Worm (Caenorhabditis elegans): ENCODE results near the gene C33H5.16.

C33H5.16 gene

DNA sequence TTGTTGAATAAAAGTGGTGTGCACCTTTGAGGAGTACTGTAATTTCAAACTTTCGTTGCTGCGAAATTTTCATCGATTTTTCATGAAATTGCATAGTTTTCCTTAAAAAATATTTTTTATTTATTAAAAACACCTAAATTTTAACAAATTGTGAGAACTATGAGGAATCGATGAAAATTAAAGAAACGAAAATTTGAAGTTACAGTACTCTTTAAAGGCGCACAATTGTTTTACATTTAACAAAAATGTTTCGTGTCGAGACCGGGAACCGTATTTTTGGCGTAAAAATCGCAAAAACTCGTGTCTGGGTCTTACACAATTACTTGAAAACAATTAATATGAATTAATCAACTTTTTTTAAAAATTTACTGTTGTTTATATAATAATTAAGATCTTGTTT is 33.0 kb downstream of the C33H5.16 start, which contains the start of gene rdl-1:
Gene rdl-1 (minus strand): TSS at position 101 of the 400 bp plus-strand sequence.
- TF ChIP-seq lsl-1 (GFP tag; optimal IDR thresholded peaks at IDR 0.05) (peak; percentile 38), F10E7.11 (tag; optimal IDR thresholded peaks at IDR 0.05) (no peak), ztf-26 (tag; optimal IDR thresholded peaks at IDR 0.05) (no peak)

DNA sequence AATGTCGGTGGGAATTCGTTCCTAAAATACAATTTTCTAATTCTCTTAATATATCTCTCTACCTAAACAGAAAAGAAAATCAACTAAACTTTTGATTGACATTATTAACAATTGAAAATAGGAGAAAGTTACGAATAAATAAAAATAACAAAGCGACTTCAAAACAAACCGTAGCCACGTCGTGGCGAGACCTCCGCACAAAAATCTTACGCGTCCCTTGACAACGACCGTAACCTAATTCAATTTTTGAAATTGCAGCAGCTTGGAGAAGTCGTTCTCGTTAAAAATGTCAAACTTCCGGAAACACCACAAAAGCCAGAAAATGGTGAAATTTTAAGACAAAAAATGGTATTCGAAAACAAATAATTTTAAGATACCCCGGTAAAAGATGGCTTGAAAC is 38.8 kb downstream of the C33H5.16 start:
- TF ChIP-seq dox-1 (GFP tag; IDR thresholded peaks at IDR 0.05): no peak
- TF ChIP-seq lag-1 (GFP tag; IDR thresholded peaks at IDR 0.05): no peak
- TF ChIP-seq bed-1 (GFP tag; IDR thresholded peaks at IDR 0.05): no peak
- no peak for TF ChIP-seq snpc-4 (GFP tag; optimal IDR thresholded peaks at IDR 0.05)
- peak in 2 of 4 experiments; percentile 24 to 25 for TF ChIP-seq snpc-4 (tag; optimal IDR thresholded peaks at IDR 0.05)
- TF ChIP-seq let-607 (tag; optimal IDR thresholded peaks at IDR 0.05): no peak
- no peak for TF ChIP-seq let-526 (GFP tag; IDR thresholded peaks at IDR 0.05)
- TF ChIP-seq ztf-26 (tag; optimal IDR thresholded peaks at IDR 0.05): no peak
- TF ChIP-seq F57A8.1 (GFP tag; optimal IDR thresholded peaks at IDR 0.05): no peak
- TF ChIP-seq somi-1 (GFP tag; optimal IDR thresholded peaks at IDR 0.05): no peak
- no peak for TF ChIP-seq K11D2.4 (GFP tag; IDR thresholded peaks at IDR 0.05)
- TF ChIP-seq ama-1 (optimal IDR thresholded peaks at IDR 0.05): no peak
- TF ChIP-seq ama-1 (GFP tag; optimal IDR thresholded peaks at IDR 0.05): no peak
- TF ChIP-seq rec-8 (tag; optimal IDR thresholded peaks at IDR 0.05): no peak
- TF ChIP-seq die-1 (tag; optimal IDR thresholded peaks at IDR 0.05): no peak
- peak; percentile 3 for TF ChIP-seq snpc-3.4 (tag; optimal IDR thresholded peaks at IDR 0.05)
- TF ChIP-seq F55B11.4 (tag; optimal IDR thresholded peaks at IDR 0.05; ENCODE audit: borderline replicate concordance, insufficient read depth): no peak
- no peak for TF ChIP-seq attf-5 (GFP tag; optimal IDR thresholded peaks at IDR 0.05)
- TF ChIP-seq F52B5.7 (tag; optimal IDR thresholded peaks at IDR 0.05): no peak
- TF ChIP-seq madf-6 (GFP tag; IDR thresholded peaks at IDR 0.05): peak; percentile 92
- TF ChIP-seq Y95B8A.8 (GFP tag; IDR thresholded peaks at IDR 0.05): no peak
- peak; percentile 58 for TF ChIP-seq madf-8 (GFP tag; conservative IDR thresholded peaks at IDR 0.05)
- TF ChIP-seq lsl-1 (GFP tag; optimal IDR thresholded peaks at IDR 0.05): peak; percentile 93
- TF ChIP-seq F49E8.2 (tag; optimal IDR thresholded peaks at IDR 0.05; ENCODE audit: insufficient read depth): peak; percentile 39
- TF ChIP-seq efl-1 (GFP tag; optimal IDR thresholded peaks at IDR 0.05): no peak
- no peak for TF ChIP-seq attf-6 (GFP tag; IDR thresholded peaks at IDR 0.05)
- no peak for TF ChIP-seq T07F8.4 (tag; optimal IDR thresholded peaks at IDR 0.05)
- peak; percentile 28 for TF ChIP-seq snpc-1.3 (tag; optimal IDR thresholded peaks at IDR 0.05; ENCODE audit: insufficient read depth)
- TF ChIP-seq B0019.2 (GFP tag; conservative IDR thresholded peaks at IDR 0.05): no peak
- TF ChIP-seq lin-54 (GFP tag; optimal IDR thresholded peaks at IDR 0.05): peak; percentile 63
- TF ChIP-seq dpl-1 (GFP tag; optimal IDR thresholded peaks at IDR 0.05): no peak
- TF ChIP-seq ceh-100 (GFP tag; IDR thresholded peaks at IDR 0.05): no peak
- TF ChIP-seq nhr-120 (GFP tag; IDR thresholded peaks at IDR 0.05): no peak
- no peak for TF ChIP-seq chd-7 (tag; optimal IDR thresholded peaks at IDR 0.05)
- no peak for TF ChIP-seq snpc-1.1 (tag; optimal IDR thresholded peaks at IDR 0.05; ENCODE audit: insufficient read depth)
- no peak for TF ChIP-seq attf-3 (GFP tag; conservative IDR thresholded peaks at IDR 0.05)
- peak; percentile 91 for TF ChIP-seq xnd-1 (tag; optimal IDR thresholded peaks at IDR 0.05)
- TF ChIP-seq ZK185.1 (tag; optimal IDR thresholded peaks at IDR 0.05; ENCODE audit: poor library complexity, severe bottlenecking): no peak
- 0 out of 2 replicates have a peak, but pooled peaks have one; percentile 17 for TF ChIP-seq D2030.7 (GFP tag; IDR thresholded peaks at IDR 0.05)
- no peak for TF ChIP-seq ceh-58 (GFP tag; IDR thresholded peaks at IDR 0.05)
- no peak for TF ChIP-seq F57C9.4 (tag; optimal IDR thresholded peaks at IDR 0.05)
- TF ChIP-seq F33H1.4 (GFP tag; IDR thresholded peaks at IDR 0.05): peak; percentile 93
- no peak for TF ChIP-seq hlh-26 (GFP tag; conservative IDR thresholded peaks at IDR 0.05)
- TF ChIP-seq cebp-1 (GFP tag; IDR thresholded peaks at IDR 0.05): no peak
- TF ChIP-seq cebp-1 (tag; optimal IDR thresholded peaks at IDR 0.05): no peak
